Worm (Caenorhabditis elegans) whole organism, L4/young adult: ENCODE measurements around the gene M03F8.7.

ENCODE experiments used
- W03F9.2 ChIP-seq: fragments of 150-350 bp; optimal IDR thresholded peaks from 2 replicates; lab custom pipeline; 2014; ENCODE audit warnings: missing biosample characterization, missing genetic modification characterization
- him-1 ChIP-seq: sonication (generic microtip); optimal IDR thresholded peaks from 2 replicates; lab custom pipeline; 2016; ENCODE audit warnings: missing genotype, missing genetic modification reagents, missing genetic modification characterization, missing compliant biosample characterization

DNA sequence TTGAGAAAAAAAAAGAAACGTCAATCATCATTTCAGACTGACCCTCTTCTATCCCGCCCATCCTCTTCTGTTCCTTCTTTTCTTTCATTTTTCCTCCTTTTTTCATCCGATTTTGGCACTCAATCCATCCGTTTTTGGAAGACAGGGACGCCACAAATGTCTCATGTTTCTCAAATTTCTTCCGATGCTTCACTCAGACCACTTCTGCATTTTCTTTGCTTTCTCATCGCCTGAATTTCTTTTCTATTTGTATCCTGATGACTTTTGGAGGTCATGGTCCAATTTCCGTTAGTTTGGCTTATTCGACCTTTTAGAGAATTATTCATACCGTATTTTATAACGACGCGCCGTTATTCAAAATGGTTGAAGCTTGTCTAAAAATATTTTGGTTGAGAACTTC lies 35.8 kb downstream of the M03F8.7 start:
- TF ChIP-seq him-1 (tag; lab: Kevin White, UChicago) (no peak), W03F9.2 (tag; lab: Kevin White, UChicago) (no peak)
